Worm (Caenorhabditis elegans): ENCODE measurements around the gene T05A10.6.

The T05A10.6 gene

ce11 chrX:10794647-10795046, at the start of gene T05A10.6:
Gene T05A10.6, minus strand, starts transcription at chrX:10794747.
- TF ChIP-seq mls-2 (tag; optimal IDR thresholded peaks at IDR 0.05) (no peak), elt-3 (tag; optimal IDR thresholded peaks at IDR 0.05) (no peak), lsy-2 (tag; optimal IDR thresholded peaks at IDR 0.05) (no peak), elt-1 (tag; optimal IDR thresholded peaks at IDR 0.05; ENCODE audit: borderline replicate concordance, insufficient read depth) (no peak), nhr-12 (tag; optimal IDR thresholded peaks at IDR 0.05) (no peak), ceh-83 (GFP tag; optimal IDR thresholded peaks at IDR 0.05) (no peak), M03D4.4 (tag; optimal IDR thresholded peaks at IDR 0.05) (no peak), ces-1 (GFP tag; optimal IDR thresholded peaks at IDR 0.05) (no peak), ceh-39 (tag; optimal IDR thresholded peaks at IDR 0.05) (no peak), drap-1 (GFP tag; optimal IDR thresholded peaks at IDR 0.05) (no peak), nhr-76 (tag; optimal IDR thresholded peaks at IDR 0.05) (no peak), nhr-28 (tag; optimal IDR thresholded peaks at IDR 0.05) (no peak), bed-3 (GFP tag; optimal IDR thresholded peaks at IDR 0.05) (no peak), sptf-1 (tag; optimal IDR thresholded peaks at IDR 0.05) (no peak), unc-120 (tag; optimal IDR thresholded peaks at IDR 0.05; ENCODE audit: poor library complexity, severe bottlenecking) (no peak), ceh-43 (GFP tag; optimal IDR thresholded peaks at IDR 0.05) (no peak)

ce11 chrX:10844137-10844536, 49.6 kb upstream of the T05A10.6 start:
- no peak for TF ChIP-seq elt-3 (tag; optimal IDR thresholded peaks at IDR 0.05)
- TF ChIP-seq lsy-2 (tag; optimal IDR thresholded peaks at IDR 0.05), result peak; percentile 34
- no peak for TF ChIP-seq unc-62 (GFP tag; optimal IDR thresholded peaks at IDR 0.05)
- TF ChIP-seq nhr-28 (tag; optimal IDR thresholded peaks at IDR 0.05), result no peak
- no peak for TF ChIP-seq flh-1 (GFP tag; optimal IDR thresholded peaks at IDR 0.05)
- no peak for TF ChIP-seq ztf-11 (tag; optimal IDR thresholded peaks at IDR 0.05)
- TF ChIP-seq nhr-2 (tag; optimal IDR thresholded peaks at IDR 0.05), result peak; percentile 92
- no peak for TF ChIP-seq M03D4.4 (tag; optimal IDR thresholded peaks at IDR 0.05)
- TF ChIP-seq drap-1 (GFP tag; optimal IDR thresholded peaks at IDR 0.05), result no peak
- TF ChIP-seq zip-8 (tag; optimal IDR thresholded peaks at IDR 0.05), result peak; percentile 79
- TF ChIP-seq elt-1 (tag; optimal IDR thresholded peaks at IDR 0.05; ENCODE audit: borderline replicate concordance, insufficient read depth), result no peak
- no peak for TF ChIP-seq sem-2 (GFP tag; optimal IDR thresholded peaks at IDR 0.05)
- TF ChIP-seq sptf-1 (tag; optimal IDR thresholded peaks at IDR 0.05), result no peak
- TF ChIP-seq ham-2 (GFP tag; optimal IDR thresholded peaks at IDR 0.05), result no peak

- TF ChIP-seq ces-1 (GFP tag; optimal IDR thresholded peaks at IDR 0.05), result peak; percentile 1
- no peak for TF ChIP-seq unc-62 (GFP tag; optimal IDR thresholded peaks at IDR 0.05)
Measured at ce11 chrX:10838550-10838949, 44.0 kb upstream of the T05A10.6 start, which contains the start of gene plc-1. Gene plc-1, minus strand, starts transcription at chrX:10838650.

ce11 chrX:10837609-10838008, 43.1 kb upstream of the T05A10.6 start:
- no peak for TF ChIP-seq hlh-1 (tag; optimal IDR thresholded peaks at IDR 0.05)
- TF ChIP-seq lin-32 (GFP tag; optimal IDR thresholded peaks at IDR 0.05), result no peak

ce11 chrX:10834568-10834967, 40.0 kb upstream of the T05A10.6 start:
- TF ChIP-seq hlh-1 (tag; optimal IDR thresholded peaks at IDR 0.05), result peak; percentile 31
- no peak for TF ChIP-seq lin-32 (GFP tag; optimal IDR thresholded peaks at IDR 0.05)
- TF ChIP-seq unc-62 (GFP tag; optimal IDR thresholded peaks at IDR 0.05), result peak; percentile 67

- TF ChIP-seq ceh-39 (tag; optimal IDR thresholded peaks at IDR 0.05) (no peak), nhr-76 (tag; optimal IDR thresholded peaks at IDR 0.05) (no peak), mab-5 (tag; optimal IDR thresholded peaks at IDR 0.05) (no peak), lsy-2 (tag; optimal IDR thresholded peaks at IDR 0.05) (no peak), drap-1 (GFP tag; optimal IDR thresholded peaks at IDR 0.05) (peak; percentile 67), M03D4.4 (tag; optimal IDR thresholded peaks at IDR 0.05) (peak; percentile 71), ceh-83 (GFP tag; optimal IDR thresholded peaks at IDR 0.05) (peak; percentile 75), zip-8 (tag; optimal IDR thresholded peaks at IDR 0.05) (no peak), mls-2 (tag; optimal IDR thresholded peaks at IDR 0.05) (peak; percentile 70), ceh-43 (GFP tag; optimal IDR thresholded peaks at IDR 0.05) (no peak), ces-1 (GFP tag; optimal IDR thresholded peaks at IDR 0.05) (no peak), lin-13 (tag; optimal IDR thresholded peaks at IDR 0.05) (no peak), sptf-1 (tag; optimal IDR thresholded peaks at IDR 0.05) (peak; percentile 77), bed-3 (GFP tag; optimal IDR thresholded peaks at IDR 0.05) (peak; percentile 25), hlh-1 (tag; optimal IDR thresholded peaks at IDR 0.05) (peak; percentile 22), unc-39 (tag; optimal IDR thresholded peaks at IDR 0.05) (no peak), ham-2 (GFP tag; optimal IDR thresholded peaks at IDR 0.05) (peak; percentile 28), lin-32 (GFP tag; optimal IDR thresholded peaks at IDR 0.05) (no peak), sem-2 (GFP tag; optimal IDR thresholded peaks at IDR 0.05) (peak; percentile 38), mep-1 (tag; optimal IDR thresholded peaks at IDR 0.05) (no peak), tbx-8 (GFP tag; optimal IDR thresholded peaks at IDR 0.05) (no peak), cnd-1 (tag; optimal IDR thresholded peaks at IDR 0.05) (peak; percentile 64), unc-120 (tag; optimal IDR thresholded peaks at IDR 0.05; ENCODE audit: poor library complexity, severe bottlenecking) (peak; percentile 40), nhr-28 (tag; optimal IDR thresholded peaks at IDR 0.05) (no peak), elt-3 (tag; optimal IDR thresholded peaks at IDR 0.05) (no peak)
Measured at ce11 chrX:10821160-10821559, 26.6 kb upstream of the T05A10.6 start.

All from whole organism, mixed stage, embryonic.